Fruit fly (Drosophila melanogaster) Kc167 (cell line): Measurements from ENCODE around the gene Ir75d.

Source experiments
- Myc ChIP-seq: fragments of >200 bp; optimal IDR thresholded peaks from 2 replicates; lab custom pipeline; 2017; ENCODE audit warnings: missing external identifiers
- Sin3A ChIP-seq: fragments of >200 bp; optimal IDR thresholded peaks from 2 replicates; lab custom pipeline; 2018; ENCODE audit warnings: missing external identifiers
- h ChIP-seq: fragments of >200 bp; optimal IDR thresholded peaks from 3 replicates; lab custom pipeline; 2018; ENCODE audit warnings: missing external identifiers
- psq ChIP-seq: fragments of >200 bp; optimal IDR thresholded peaks from 2 replicates; lab custom pipeline; 2017; ENCODE audit warnings: missing external identifiers

DNA sequence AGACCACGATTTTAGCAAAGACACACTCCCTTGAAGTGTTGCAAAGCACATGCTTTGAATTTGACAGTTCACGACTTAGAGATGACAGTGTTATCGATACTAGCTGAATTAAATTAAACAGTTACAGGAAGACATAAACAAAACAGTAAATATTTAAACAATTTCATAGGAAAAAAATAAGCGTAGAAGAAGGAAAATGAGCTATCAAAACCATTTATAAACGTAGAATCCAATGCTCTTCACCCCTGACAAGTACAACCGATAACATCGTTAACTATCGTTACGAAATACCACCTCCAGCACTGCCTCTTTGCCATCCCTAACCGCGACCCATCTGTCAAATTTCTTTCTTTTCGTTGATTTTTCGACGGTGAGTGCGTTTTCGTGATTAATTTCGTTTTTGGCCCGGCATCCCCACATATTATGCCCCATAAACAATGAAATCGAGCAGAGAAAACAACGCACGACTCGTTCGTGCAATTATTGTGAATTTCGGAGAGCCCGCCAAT is 12.2 kb downstream of the Ir75d start, which contains the start of gene RpL26:
- TF ChIP-seq Sin3A (lab: Kevin White, UChicago) = no peak
- no peak for TF ChIP-seq h (lab: Kevin White, UChicago)
- no peak for TF ChIP-seq psq
- no peak for TF ChIP-seq Myc (lab: Kevin White, UChicago)
